Worm (Caenorhabditis elegans) whole organism, mixed stage, embryonic: ENCODE data around the gene fbxc-20.

Source experiments
- M03D4.4 ChIP-seq: sonication (generic microtip); optimal IDR thresholded peaks from 2 replicates; lab custom pipeline; 2017; ENCODE audit warnings: mild to moderate bottlenecking, missing genetic modification characterization, missing compliant biosample characterization
- bed-3 ChIP-seq: fragments of 200-800 bp; sonication (Bioruptor generic); optimal IDR thresholded peaks from 3 replicates; lab custom pipeline; 2018; ENCODE audit warnings: mild to moderate bottlenecking, missing genetic modification characterization, moderate library complexity, missing compliant biosample characterization
- blmp-1 ChIP-seq: fragments of 150-350 bp; optimal IDR thresholded peaks from 2 replicates; lab custom pipeline; 2014; ENCODE audit warnings: missing biosample characterization, missing genetic modification characterization
- ceh-39 ChIP-seq: fragments of 150-350 bp; optimal IDR thresholded peaks from 2 replicates; lab custom pipeline; 2014; ENCODE audit warnings: missing biosample characterization, missing genetic modification characterization
- ceh-43 ChIP-seq: fragments of 200-800 bp; sonication (Bioruptor generic); optimal IDR thresholded peaks from 2 replicates; lab custom pipeline; 2018; ENCODE audit warnings: mild to moderate bottlenecking, missing genetic modification characterization, moderate library complexity, missing compliant biosample characterization
- ceh-83 ChIP-seq: fragments of 200-800 bp; sonication (Bioruptor generic); optimal IDR thresholded peaks from 2 replicates; lab custom pipeline; 2018; ENCODE audit warnings: mild to moderate bottlenecking, missing genetic modification characterization, missing compliant biosample characterization
- ces-1 ChIP-seq: fragments of 150-350 bp; optimal IDR thresholded peaks from 2 replicates; lab custom pipeline; 2014; ENCODE audit warnings: missing biosample characterization, missing genetic modification reagents, missing genetic modification characterization
- cnd-1 ChIP-seq: fragments of 200-800 bp; sonication (Bioruptor generic); optimal IDR thresholded peaks from 2 replicates; lab custom pipeline; 2018; ENCODE audit warnings: mild to moderate bottlenecking, missing genetic modification characterization, missing compliant biosample characterization
- drap-1 ChIP-seq: fragments of 200-800 bp; sonication (Bioruptor generic); optimal IDR thresholded peaks from 3 replicates; lab custom pipeline; 2018; ENCODE audit warnings: mild to moderate bottlenecking, missing genetic modification characterization, missing compliant biosample characterization
- elt-1 ChIP-seq: sonication (generic microtip); optimal IDR thresholded peaks from 2 replicates; lab custom pipeline; 2017; ENCODE audit warnings: missing genetic modification characterization, mild to moderate bottlenecking, missing compliant biosample characterization, antibody characterized with exemption, moderate library complexity, borderline replicate concordance; ENCODE audit not compliant: insufficient read depth
- flh-1 ChIP-seq: fragments of 200-800 bp; sonication (Bioruptor generic); optimal IDR thresholded peaks from 2 replicates; lab custom pipeline; 2018; ENCODE audit warnings: mild to moderate bottlenecking, missing genetic modification characterization, moderate library complexity, missing compliant biosample characterization
- ham-2 ChIP-seq: fragments of 200-800 bp; sonication (Bioruptor generic); optimal IDR thresholded peaks from 2 replicates; lab custom pipeline; 2018; ENCODE audit warnings: mild to moderate bottlenecking, missing genetic modification characterization, missing compliant biosample characterization
- hlh-1 ChIP-seq: fragments of 150-350 bp; optimal IDR thresholded peaks from 2 replicates; lab custom pipeline; 2014; ENCODE audit warnings: missing biosample characterization, missing genetic modification reagents, missing genetic modification characterization
- lin-13 ChIP-seq: fragments of 150-350 bp; optimal IDR thresholded peaks from 2 replicates; lab custom pipeline; 2014; ENCODE audit warnings: missing biosample characterization, missing genetic modification characterization
- lin-32 ChIP-seq: fragments of 200-800 bp; sonication (Bioruptor generic); optimal IDR thresholded peaks from 2 replicates; lab custom pipeline; 2018; ENCODE audit warnings: mild to moderate bottlenecking, missing genetic modification characterization, missing compliant biosample characterization
- lsy-2 ChIP-seq: fragments of 150-350 bp; optimal IDR thresholded peaks from 2 replicates; lab custom pipeline; 2014; ENCODE audit warnings: missing biosample characterization, missing genetic modification characterization
- mab-5 ChIP-seq: fragments of 150-350 bp; optimal IDR thresholded peaks from 2 replicates; lab custom pipeline; 2014; ENCODE audit warnings: missing biosample characterization, missing genetic modification characterization
- mep-1 ChIP-seq: fragments of 150-350 bp; optimal IDR thresholded peaks from 2 replicates; lab custom pipeline; 2017; ENCODE audit warnings: missing biosample characterization, missing genetic modification reagents, missing genetic modification characterization, inconsistent platforms
- mls-2 ChIP-seq: sonication (generic microtip); optimal IDR thresholded peaks from 2 replicates; lab custom pipeline; 2016; ENCODE audit warnings: mild to moderate bottlenecking, missing genetic modification characterization, moderate library complexity, missing compliant biosample characterization
- nhr-12 ChIP-seq: fragments of 150-350 bp; optimal IDR thresholded peaks from 2 replicates; lab custom pipeline; 2014; ENCODE audit warnings: missing biosample characterization, missing genetic modification characterization
- nhr-2 ChIP-seq: fragments of 150-350 bp; optimal IDR thresholded peaks from 2 replicates; lab custom pipeline; 2014; ENCODE audit warnings: missing biosample characterization, missing genetic modification characterization
- nhr-237 ChIP-seq: fragments of 150-350 bp; optimal IDR thresholded peaks from 2 replicates; lab custom pipeline; 2014; ENCODE audit warnings: missing biosample characterization, missing genetic modification characterization
- nhr-28 ChIP-seq: fragments of 150-350 bp; optimal IDR thresholded peaks from 2 replicates; lab custom pipeline; 2014; ENCODE audit warnings: missing biosample characterization, missing genetic modification characterization
- nhr-76 ChIP-seq: sonication (generic microtip); optimal IDR thresholded peaks from 2 replicates; lab custom pipeline; 2017; ENCODE audit warnings: missing biosample characterization, missing genetic modification characterization
- pha-4 ChIP-seq: fragments of 150-350 bp; optimal IDR thresholded peaks from 2 replicates; lab custom pipeline; 2018; ENCODE audit warnings: missing biosample characterization, missing genetic modification reagents, missing genetic modification characterization
- sem-2 ChIP-seq: fragments of 200-800 bp; sonication (Bioruptor generic); optimal IDR thresholded peaks from 2 replicates; lab custom pipeline; 2018; ENCODE audit warnings: mild to moderate bottlenecking, missing genetic modification characterization, missing compliant biosample characterization
- snpc-4 ChIP-seq: fragments of 150-350 bp; optimal IDR thresholded peaks from 2 replicates; lab custom pipeline; 2014; ENCODE audit warnings: missing biosample characterization, missing genetic modification characterization
- sptf-1 ChIP-seq: sonication (generic microtip); optimal IDR thresholded peaks from 2 replicates; lab custom pipeline; 2017; ENCODE audit warnings: mild to moderate bottlenecking, missing genetic modification characterization, moderate library complexity, missing compliant biosample characterization
- tbx-8 ChIP-seq: fragments of 200-800 bp; sonication (Bioruptor generic); optimal IDR thresholded peaks from 2 replicates; lab custom pipeline; 2018; ENCODE audit warnings: mild to moderate bottlenecking, missing genetic modification characterization, moderate library complexity, missing compliant biosample characterization
- unc-39 ChIP-seq: fragments of 150-350 bp; optimal IDR thresholded peaks from 2 replicates; lab custom pipeline; 2014; ENCODE audit warnings: missing biosample characterization, missing genetic modification characterization
- unc-62 ChIP-seq: fragments of 150-350 bp; optimal IDR thresholded peaks from 2 replicates; lab custom pipeline; 2014; ENCODE audit warnings: missing biosample characterization, missing genetic modification reagents, missing genetic modification characterization
- zip-8 ChIP-seq: fragments of 150-350 bp; optimal IDR thresholded peaks from 2 replicates; lab custom pipeline; 2014; ENCODE audit warnings: missing biosample characterization, missing genetic modification characterization
- ztf-11 ChIP-seq: fragments of 150-350 bp; optimal IDR thresholded peaks from 2 replicates; lab custom pipeline; 2014; ENCODE audit warnings: missing biosample characterization, missing genetic modification characterization

Gene fbxc-20

ce11 chrII:2421185-2421584, 2.2 kb downstream of the fbxc-20 start:
- TF ChIP-seq lsy-2 (tag; lab: Kevin White, UChicago) (no peak), ham-2 (no peak), nhr-237 (tag; lab: Kevin White, UChicago) (no peak), pha-4 (tag; lab: Kevin White, UChicago) (no peak), snpc-4 (no peak), ceh-83 (GFP tag; lab: Kevin White, UChicago) (no peak), sem-2 (GFP tag; lab: Kevin White, UChicago) (no peak), lin-13 (tag; lab: Kevin White, UChicago) (no peak)

ce11 chrII:2421905-2422304, 3.0 kb downstream of the fbxc-20 start, which contains the start of gene F42G2.2:
F42G2.2 (plus strand) TSS chrII:2422205.
- TF ChIP-seq sptf-1, result no peak
- no peak for TF ChIP-seq sem-2 (GFP tag; lab: Kevin White, UChicago)
- TF ChIP-seq lin-32 (GFP tag; lab: Kevin White, UChicago), result no peak
- no peak for TF ChIP-seq lin-13 (tag; lab: Kevin White, UChicago)

DNA sequence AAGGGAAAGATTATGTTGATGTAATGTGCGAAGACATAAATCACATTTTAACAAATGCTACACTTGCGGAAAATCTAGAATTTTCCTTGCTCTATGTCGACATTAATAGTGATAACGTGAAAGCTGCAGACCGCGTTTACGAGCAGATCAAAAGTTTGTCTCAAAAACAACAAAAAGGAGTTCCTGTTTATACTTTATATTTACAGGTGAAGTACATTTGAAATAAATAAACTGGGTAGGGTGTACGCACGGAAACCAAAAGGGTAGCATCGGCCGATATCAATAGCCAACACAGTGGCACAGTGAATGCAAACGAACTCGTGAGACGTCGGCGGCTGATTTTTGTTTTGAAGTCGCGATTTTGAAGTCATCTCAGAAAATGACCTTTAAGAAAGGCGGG, 3.5 kb downstream of the fbxc-20 start:
- TF ChIP-seq nhr-237 (tag; lab: Kevin White, UChicago) (no peak), ceh-43 (no peak), hlh-1 (no peak), ceh-83 (GFP tag; lab: Kevin White, UChicago) (no peak), blmp-1 (tag; lab: Kevin White, UChicago) (no peak), cnd-1 (tag; lab: Kevin White, UChicago) (no peak)

- no peak for TF ChIP-seq nhr-28
- peak; percentile 6 for TF ChIP-seq ceh-39 (tag; lab: Kevin White, UChicago)
- TF ChIP-seq ceh-83 (GFP tag; lab: Kevin White, UChicago), result no peak
- peak; percentile 55 for TF ChIP-seq cnd-1 (tag; lab: Kevin White, UChicago)
- no peak for TF ChIP-seq blmp-1 (tag; lab: Kevin White, UChicago)
- no peak for TF ChIP-seq drap-1 (GFP tag; lab: Kevin White, UChicago)
- TF ChIP-seq sptf-1, result no peak
- TF ChIP-seq unc-39 (tag; lab: Kevin White, UChicago), result no peak
- TF ChIP-seq, all 35 proteins: peak for 2
Measured at ce11 chrII:2431972-2432371, 13.0 kb downstream of the fbxc-20 start, which contains the start of gene ceh-86. ceh-86 (minus strand) TSS chrII:2432072.

DNA sequence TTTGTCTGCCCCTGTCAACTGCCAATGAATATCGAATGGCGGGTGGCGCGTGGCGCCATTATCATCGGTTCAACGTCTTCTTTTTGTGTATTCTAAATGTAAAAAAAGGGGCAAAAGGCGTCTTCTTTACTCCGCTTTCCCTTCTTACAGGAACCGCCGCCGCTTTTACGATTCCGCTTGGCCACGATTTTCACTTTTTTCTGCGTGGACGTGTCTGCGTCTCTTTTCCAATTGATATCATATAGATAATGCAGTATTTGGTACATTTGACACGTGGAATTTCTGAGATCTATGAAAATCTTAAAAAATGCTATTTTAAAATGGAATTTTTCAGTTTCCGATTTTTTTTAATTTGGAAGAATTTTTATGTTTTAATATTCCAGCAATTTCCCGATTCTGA, 16.6 kb downstream of the fbxc-20 start:
- peak; percentile 76 for TF ChIP-seq blmp-1 (tag; lab: Kevin White, UChicago)
- TF ChIP-seq bed-3 (GFP tag; lab: Kevin White, UChicago), result no peak
- TF ChIP-seq sptf-1, result no peak
- TF ChIP-seq M03D4.4 (tag; lab: Kevin White, UChicago), result no peak
- TF ChIP-seq ham-2, result no peak
- no peak for TF ChIP-seq mab-5
- no peak for TF ChIP-seq ceh-83 (GFP tag; lab: Kevin White, UChicago)
- no peak for TF ChIP-seq lin-13 (tag; lab: Kevin White, UChicago)
- no peak for TF ChIP-seq nhr-28
- TF ChIP-seq, all 35 proteins: peak for 1

DNA sequence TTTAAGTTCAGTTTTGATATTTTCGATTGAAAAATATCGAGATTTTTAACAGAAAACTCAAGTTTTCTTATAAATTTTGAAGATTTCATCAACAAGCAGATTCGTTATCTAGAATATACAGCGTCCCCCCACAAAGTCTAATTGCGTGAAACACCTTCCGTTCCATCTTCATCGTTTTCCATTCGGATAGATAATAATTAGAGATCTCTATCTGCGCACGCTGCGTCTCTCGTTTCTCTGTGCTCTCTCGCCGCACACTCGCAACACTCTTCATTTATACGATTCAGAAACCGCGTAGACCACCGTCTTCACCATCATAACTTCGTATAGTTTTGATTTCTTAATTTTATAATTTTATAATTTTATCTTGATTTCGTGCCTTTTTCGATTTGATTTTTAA, 17.8 kb downstream of the fbxc-20 start:
- TF ChIP-seq lin-13 (tag; lab: Kevin White, UChicago) (no peak), elt-1 (tag; lab: Kevin White, UChicago) (peak; percentile 97), nhr-12 (no peak), lin-32 (GFP tag; lab: Kevin White, UChicago) (no peak)

ce11 chrII:2438180-2438579, 19.2 kb downstream of the fbxc-20 start:
- TF ChIP-seq lsy-2 (tag; lab: Kevin White, UChicago) (no peak), nhr-76 (no peak), ham-2 (no peak), unc-39 (tag; lab: Kevin White, UChicago) (no peak), ztf-11 (tag; lab: Kevin White, UChicago) (no peak), nhr-2 (tag; lab: Kevin White, UChicago) (no peak), mep-1 (no peak), ceh-43 (no peak), mls-2 (tag; lab: Kevin White, UChicago) (no peak), cnd-1 (tag; lab: Kevin White, UChicago) (no peak), flh-1 (GFP tag; lab: Kevin White, UChicago) (no peak), ces-1 (GFP tag; lab: Kevin White, UChicago) (no peak), zip-8 (tag; lab: Kevin White, UChicago) (no peak), nhr-12 (no peak), hlh-1 (no peak), sem-2 (GFP tag; lab: Kevin White, UChicago) (no peak), unc-62 (GFP tag; lab: Kevin White, UChicago) (no peak), tbx-8 (GFP tag; lab: Kevin White, UChicago) (no peak), blmp-1 (tag; lab: Kevin White, UChicago) (no peak), snpc-4 (no peak)
